Worm (Caenorhabditis elegans) whole organism, early embryonic: ENCODE data around the gene cex-2.

Source experiments
- ama-1 ChIP-seq: fragments of 150-350 bp; optimal IDR thresholded peaks from 2 replicates; lab custom pipeline; 2014
- ceh-36 ChIP-seq: sonication (generic microtip); optimal IDR thresholded peaks from 2 replicates; lab custom pipeline; 2016; ENCODE audit warnings: missing genetic modification characterization, inconsistent platforms, missing compliant biosample characterization
- ets-7 ChIP-seq: sonication (generic microtip); optimal IDR thresholded peaks from 2 replicates; lab custom pipeline; 2016; ENCODE audit warnings: missing genotype, missing genetic modification characterization, missing compliant biosample characterization
- flt-1 ChIP-seq: fragments of 200-800 bp; sonication (Bioruptor generic); IDR thresholded peaks from 2 replicates; pipeline ENCODE4 v1.3.6; 2022; ENCODE audit warnings: missing genetic modification characterization, missing compliant biosample characterization
- hmbx-1 ChIP-seq: sonication (generic microtip); optimal IDR thresholded peaks from 2 replicates; lab custom pipeline; 2016; ENCODE audit warnings: mild to moderate bottlenecking, missing genetic modification characterization, missing compliant biosample characterization
- pes-1 ChIP-seq: fragments of 200-800 bp; sonication (Bioruptor generic); IDR thresholded peaks from 2 replicates; pipeline ENCODE4 v1.3.6; 2022; ENCODE audit warnings: missing genetic modification reagents, missing genetic modification characterization, missing compliant biosample characterization
- scrt-1 ChIP-seq: fragments of 200-800 bp; sonication (Bioruptor generic); IDR thresholded peaks from 2 replicates; pipeline ENCODE4 v1.3.6; 2022; ENCODE audit warnings: missing genetic modification characterization, missing compliant biosample characterization
- tbx-11 ChIP-seq: fragments of 200-800 bp; sonication (Bioruptor generic); IDR thresholded peaks from 2 replicates; pipeline ENCODE4 v1.3.6; 2022; ENCODE audit warnings: missing genetic modification characterization, missing compliant biosample characterization
- tbx-37 ChIP-seq: fragments of 200-800 bp; sonication (Bioruptor generic); conservative IDR thresholded peaks from 2 replicates; pipeline ENCODE4 v1.3.6; 2022; ENCODE audit warnings: missing genetic modification reagents, missing genetic modification characterization, missing compliant biosample characterization

DNA sequence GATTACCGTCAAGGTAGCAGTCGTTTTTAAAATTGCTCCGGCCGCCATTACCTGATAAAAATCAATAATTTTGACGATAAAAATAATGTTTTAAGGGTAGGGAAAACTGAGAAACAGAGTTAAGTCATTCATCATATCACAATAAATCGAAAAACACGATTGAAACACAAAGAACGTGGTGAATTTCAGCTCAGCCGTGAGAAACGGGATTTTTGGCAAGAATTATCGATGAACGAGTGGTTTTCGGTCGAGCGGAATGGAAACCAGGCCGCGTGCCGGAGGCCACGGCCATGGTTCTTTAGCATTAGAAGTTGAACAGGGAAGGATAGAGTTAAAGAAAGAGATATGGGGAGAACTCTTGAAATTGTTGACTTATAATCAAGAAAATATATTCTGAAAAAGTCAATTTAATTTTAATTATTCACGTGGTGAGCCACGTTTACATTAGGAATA is 44.1 kb upstream of the cex-2 start, which contains the start of the genes vha-4 and T01H3.5:
- TF ChIP-seq scrt-1 = no peak
- TF ChIP-seq ama-1 = no peak
- no peak for TF ChIP-seq ceh-36 (tag; lab: Kevin White, UChicago)
- no peak for TF ChIP-seq tbx-37 (GFP tag; lab: Robert Waterston, UW)
- TF ChIP-seq ets-7 (tag; lab: Kevin White, UChicago) = no peak
- TF ChIP-seq flt-1 (GFP tag; lab: Robert Waterston, UW) = no peak
- TF ChIP-seq hmbx-1 (tag; lab: Kevin White, UChicago) = no peak
- TF ChIP-seq tbx-11 (GFP tag; lab: Robert Waterston, UW) = no peak
- no peak for TF ChIP-seq pes-1 (GFP tag; lab: Robert Waterston, UW)
